Worm (Caenorhabditis elegans) whole organism, late embryonic: Measurements from ENCODE around the gene C25A6.1.

Experiments used
- F13H6.1 ChIP-seq: sonication (generic microtip); optimal IDR thresholded peaks from 2 replicates; lab custom pipeline; 2016; ENCODE audit warnings: missing genetic modification characterization, missing compliant biosample characterization
- K02D7.2 ChIP-seq: sonication (generic microtip); optimal IDR thresholded peaks from 2 replicates; lab custom pipeline; 2017; ENCODE audit warnings: mild to moderate bottlenecking, missing genetic modification characterization, missing compliant biosample characterization
- T23F11.4 ChIP-seq: fragments of 200-800 bp; sonication (Bioruptor generic); optimal IDR thresholded peaks from 2 replicates; lab custom pipeline; 2018; ENCODE audit warnings: mild to moderate bottlenecking, missing genetic modification characterization, missing compliant biosample characterization
- Y22D7AL.16 ChIP-seq: sonication (generic microtip); optimal IDR thresholded peaks from 2 replicates; lab custom pipeline; 2016; ENCODE audit warnings: missing genetic modification characterization, missing compliant biosample characterization
- ahr-1 ChIP-seq: sonication (generic microtip); optimal IDR thresholded peaks from 2 replicates; lab custom pipeline; 2016; ENCODE audit warnings: missing genetic modification characterization, missing compliant biosample characterization
- ama-1 ChIP-seq: fragments of 150-350 bp; optimal IDR thresholded peaks from 2 replicates; lab custom pipeline; 2014
- ceh-14 ChIP-seq: sonication (generic microtip); optimal IDR thresholded peaks from 2 replicates; lab custom pipeline; 2016; ENCODE audit warnings: missing genotype, missing genetic modification characterization, missing compliant biosample characterization
- ceh-18 ChIP-seq: sonication (generic microtip); optimal IDR thresholded peaks from 2 replicates; lab custom pipeline; 2016; ENCODE audit warnings: missing genetic modification characterization, missing compliant biosample characterization
- ceh-19 ChIP-seq: fragments of 200-800 bp; sonication (Bioruptor generic); optimal IDR thresholded peaks from 2 replicates; lab custom pipeline; 2018; ENCODE audit warnings: mild to moderate bottlenecking, missing genetic modification characterization, missing compliant biosample characterization
- ceh-2 ChIP-seq: sonication (generic microtip); optimal IDR thresholded peaks from 2 replicates; lab custom pipeline; 2016; ENCODE audit warnings: missing genotype, missing genetic modification characterization, missing compliant biosample characterization
- ceh-22 ChIP-seq: sonication (generic microtip); optimal IDR thresholded peaks from 2 replicates; lab custom pipeline; 2017; ENCODE audit warnings: missing biosample characterization, missing genetic modification characterization
- ceh-24 ChIP-seq: sonication (generic microtip); optimal IDR thresholded peaks from 2 replicates; lab custom pipeline; 2016; ENCODE audit warnings: mild to moderate bottlenecking, missing genetic modification characterization, missing compliant biosample characterization
- ceh-30 ChIP-seq: fragments of 150-350 bp; optimal IDR thresholded peaks from 2 replicates; lab custom pipeline; 2014; ENCODE audit warnings: missing biosample characterization, missing genetic modification characterization
- ceh-31 ChIP-seq: sonication (generic microtip); optimal IDR thresholded peaks from 2 replicates; lab custom pipeline; 2016; ENCODE audit warnings: missing genetic modification characterization, missing compliant biosample characterization
- ceh-34 ChIP-seq: sonication (generic microtip); optimal IDR thresholded peaks from 2 replicates; lab custom pipeline; 2016; ENCODE audit warnings: mild to moderate bottlenecking, missing genetic modification characterization, missing compliant biosample characterization
- ceh-45 ChIP-seq: fragments of 200-800 bp; sonication (Bioruptor generic); IDR thresholded peaks from 2 replicates; pipeline ENCODE4 v1.3.6; 2022; ENCODE audit warnings: missing genetic modification reagents, missing genetic modification characterization, missing compliant biosample characterization
- ceh-48 ChIP-seq: sonication (generic microtip); optimal IDR thresholded peaks from 2 replicates; lab custom pipeline; 2016; ENCODE audit warnings: missing genetic modification characterization, inconsistent platforms, missing compliant biosample characterization
- ceh-9 ChIP-seq: sonication (generic microtip); optimal IDR thresholded peaks from 2 replicates; lab custom pipeline; 2016; ENCODE audit warnings: mild to moderate bottlenecking, missing genetic modification characterization, inconsistent platforms, missing compliant biosample characterization
- dmd-4 ChIP-seq: sonication (generic microtip); optimal IDR thresholded peaks from 2 replicates; lab custom pipeline; 2016; ENCODE audit warnings: borderline replicate concordance, missing genetic modification characterization, missing compliant biosample characterization
- elt-2 ChIP-seq: sonication (generic microtip); optimal IDR thresholded peaks from 2 replicates; lab custom pipeline; 2016; ENCODE audit warnings: missing genetic modification reagents, missing genetic modification characterization, missing compliant biosample characterization
- fax-1 ChIP-seq: sonication (generic microtip); optimal IDR thresholded peaks from 2 replicates; lab custom pipeline; 2016; ENCODE audit warnings: missing genotype, missing genetic modification characterization, missing compliant biosample characterization
- fkh-6 ChIP-seq: sonication (generic microtip); optimal IDR thresholded peaks from 2 replicates; lab custom pipeline; 2016; ENCODE audit warnings: missing genetic modification characterization, missing compliant biosample characterization
- hlh-13 ChIP-seq: fragments of 200-800 bp; sonication (Bioruptor generic); optimal IDR thresholded peaks from 2 replicates; lab custom pipeline; 2018; ENCODE audit warnings: mild to moderate bottlenecking, missing genetic modification characterization, missing compliant biosample characterization
- hlh-15 ChIP-seq: sonication (generic microtip); optimal IDR thresholded peaks from 2 replicates; lab custom pipeline; 2016; ENCODE audit warnings: missing genetic modification characterization, missing compliant biosample characterization
- hlh-30 ChIP-seq: sonication (generic microtip); optimal IDR thresholded peaks from 2 replicates; lab custom pipeline; 2017; ENCODE audit warnings: antibody characterized with exemption, missing genetic modification characterization, missing compliant biosample characterization; ENCODE audit not compliant: insufficient read depth
- hlh-6 ChIP-seq: sonication (generic microtip); optimal IDR thresholded peaks from 2 replicates; lab custom pipeline; 2016; ENCODE audit warnings: missing genotype, missing genetic modification characterization, missing compliant biosample characterization
- hlh-8 ChIP-seq: sonication (generic microtip); optimal IDR thresholded peaks from 2 replicates; lab custom pipeline; 2016; ENCODE audit warnings: missing genotype, missing genetic modification characterization, missing compliant biosample characterization
- lin-11 ChIP-seq: fragments of 200-800 bp; sonication (Bioruptor generic); optimal IDR thresholded peaks from 2 replicates; lab custom pipeline; 2018; ENCODE audit warnings: mild to moderate bottlenecking, missing genetic modification characterization, missing compliant biosample characterization
- mec-3 ChIP-seq: sonication (generic microtip); optimal IDR thresholded peaks from 2 replicates; lab custom pipeline; 2016; ENCODE audit warnings: borderline replicate concordance, missing genetic modification characterization, missing compliant biosample characterization
- nfya-1 ChIP-seq: sonication (generic microtip); optimal IDR thresholded peaks from 2 replicates; lab custom pipeline; 2017; ENCODE audit warnings: missing genetic modification characterization, mild to moderate bottlenecking, missing compliant biosample characterization, antibody characterized with exemption, moderate library complexity
- nhr-232 ChIP-seq: sonication (generic microtip); optimal IDR thresholded peaks from 2 replicates; lab custom pipeline; 2016; ENCODE audit warnings: missing genetic modification characterization, missing compliant biosample characterization
- odd-2 ChIP-seq: sonication (generic microtip); optimal IDR thresholded peaks from 2 replicates; lab custom pipeline; 2017; ENCODE audit warnings: antibody characterized with exemption, mild to moderate bottlenecking, missing genetic modification characterization, missing compliant biosample characterization
- pag-3 ChIP-seq: sonication (generic microtip); optimal IDR thresholded peaks from 2 replicates; lab custom pipeline; 2016; ENCODE audit warnings: missing compliant biosample characterization, missing genetic modification characterization, borderline replicate concordance
- pat-9 ChIP-seq: fragments of 200-800 bp; sonication (Bioruptor generic); optimal IDR thresholded peaks from 2 replicates; lab custom pipeline; 2018; ENCODE audit warnings: mild to moderate bottlenecking, missing genetic modification characterization, moderate library complexity, missing compliant biosample characterization
- pax-1 ChIP-seq: fragments of 150-350 bp; optimal IDR thresholded peaks from 2 replicates; lab custom pipeline; 2014; ENCODE audit warnings: missing biosample characterization, missing genetic modification characterization
- ref-2 ChIP-seq: sonication (generic microtip); optimal IDR thresholded peaks from 2 replicates; lab custom pipeline; 2016; ENCODE audit warnings: missing genetic modification characterization, missing compliant biosample characterization
- rnt-1 ChIP-seq: sonication (generic microtip); optimal IDR thresholded peaks from 2 replicates; lab custom pipeline; 2016; ENCODE audit warnings: missing genetic modification characterization, missing compliant biosample characterization
- sdc-2 ChIP-seq: sonication (generic microtip); optimal IDR thresholded peaks from 2 replicates; lab custom pipeline; 2016; ENCODE audit warnings: missing genotype, missing genetic modification characterization, missing compliant biosample characterization
- sox-4 ChIP-seq: sonication (generic microtip); optimal IDR thresholded peaks from 2 replicates; lab custom pipeline; 2017; ENCODE audit warnings: mild to moderate bottlenecking, missing genetic modification characterization, inconsistent platforms, missing compliant biosample characterization
- syd-9 ChIP-seq: sonication (generic microtip); optimal IDR thresholded peaks from 2 replicates; lab custom pipeline; 2016; ENCODE audit warnings: mild to moderate bottlenecking, missing genetic modification characterization, moderate library complexity, missing compliant biosample characterization
- ttx-3 ChIP-seq: sonication (generic microtip); optimal IDR thresholded peaks from 2 replicates; lab custom pipeline; 2016; ENCODE audit warnings: missing genetic modification reagents, missing genetic modification characterization, missing compliant biosample characterization
- unc-3 ChIP-seq, 2 experiments: fragments of 200-800 bp in 1 of 2; sonication (Bioruptor generic) in 1 of 2; sonication (generic microtip) in 1 of 2; conservative IDR thresholded peaks in 1 of 2; optimal IDR thresholded peaks in 1 of 2; 2 replicates each; pipeline versions ENCODE4 v1.3.6 to Lab custom; 2016 to 2022; ENCODE audit warnings: missing compliant biosample characterization in 2 of 2, missing genetic modification characterization in 2 of 2, missing genetic modification reagents in 1 of 2
- unc-42 ChIP-seq: sonication (generic microtip); optimal IDR thresholded peaks from 2 replicates; lab custom pipeline; 2016; ENCODE audit warnings: missing genotype, missing genetic modification characterization, missing compliant biosample characterization

The C25A6.1 gene

ce11 chrV:5408223-5408622 lies at the start of gene C25A6.1:
TSS of gene C25A6.1 (plus strand) at chrV:5408523.
- TF ChIP-seq ceh-14 (no peak), odd-2 (tag; lab: Kevin White, UChicago) (no peak), hlh-6 (no peak), ref-2 (tag; lab: Kevin White, UChicago) (no peak), unc-42 (tag; lab: Kevin White, UChicago) (no peak), nhr-232 (tag; lab: Kevin White, UChicago) (no peak), nfya-1 (tag; lab: Kevin White, UChicago) (no peak), hlh-13 (GFP tag; lab: Kevin White, UChicago) (no peak), syd-9 (tag; lab: Kevin White, UChicago) (no peak), ttx-3 (no peak), sox-4 (tag; lab: Kevin White, UChicago) (no peak), elt-2 (tag; lab: Kevin White, UChicago) (no peak), hlh-30 (no peak), ceh-2 (tag; lab: Kevin White, UChicago) (no peak), ceh-9 (tag; lab: Kevin White, UChicago) (no peak), F13H6.1 (no peak), ceh-30 (tag; lab: Kevin White, UChicago) (no peak), fkh-6 (no peak)
- TF ChIP-seq, all 69 proteins: peak for 0

ce11 chrV:5358772-5359171 lies 49.6 kb upstream of the C25A6.1 start, which contains the start of gene nhr-216:
TSS of gene nhr-216 (minus strand) at chrV:5358872.
- no peak for TF ChIP-seq ceh-18 (tag; lab: Kevin White, UChicago)
- TF ChIP-seq ceh-22 (tag; lab: Kevin White, UChicago) = no peak
- TF ChIP-seq ceh-31 = no peak
- no peak for TF ChIP-seq sox-4 (tag; lab: Kevin White, UChicago)
- TF ChIP-seq pax-1 (tag; lab: Kevin White, UChicago) = no peak
- TF ChIP-seq hlh-15 (tag; lab: Kevin White, UChicago) = no peak

DNA sequence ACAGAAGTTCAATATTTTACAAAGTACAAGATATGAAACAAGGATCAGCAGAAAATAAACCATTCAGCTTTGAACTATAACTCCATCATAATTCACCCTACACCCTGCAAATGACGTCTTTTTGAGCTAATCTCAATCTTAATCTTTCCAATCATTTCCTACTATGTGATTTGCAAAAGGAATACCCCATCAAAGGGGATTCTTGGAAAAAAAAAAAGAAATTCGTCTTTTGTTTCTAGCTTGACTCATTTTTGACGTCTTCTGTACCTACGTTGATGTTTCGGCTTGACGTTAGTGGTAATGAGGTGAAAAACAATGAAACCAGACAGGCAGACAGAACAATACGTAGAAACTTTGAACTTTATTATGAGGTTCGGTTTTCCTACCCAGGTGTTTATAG lies 46.1 kb upstream of the C25A6.1 start:
- TF ChIP-seq ceh-34 (no peak), hlh-6 (no peak), ceh-48 (tag; lab: Kevin White, UChicago) (no peak), pat-9 (tag; lab: Kevin White, UChicago) (no peak), hlh-30 (no peak), ceh-18 (tag; lab: Kevin White, UChicago) (no peak), ceh-24 (tag; lab: Kevin White, UChicago) (no peak), hlh-13 (GFP tag; lab: Kevin White, UChicago) (no peak), mec-3 (tag; lab: Kevin White, UChicago) (no peak), ahr-1 (tag; lab: Kevin White, UChicago) (no peak), nfya-1 (tag; lab: Kevin White, UChicago) (no peak), K02D7.2 (tag; lab: Kevin White, UChicago) (no peak), unc-3 (GFP tag; conservative IDR thresholded peaks at IDR 0.05; lab: Robert Waterston, UW) (no peak), unc-3 (tag; optimal IDR thresholded peaks at IDR 0.05; lab: Kevin White, UChicago) (no peak), ama-1 (lab: Kevin White, UChicago) (no peak), pax-1 (tag; lab: Kevin White, UChicago) (no peak), hlh-8 (no peak), fkh-6 (no peak), lin-11 (no peak)

ce11 chrV:5364863-5365262 lies 43.5 kb upstream of the C25A6.1 start, which contains the start of gene T09D3.8:
TSS of gene T09D3.8 (plus strand) at chrV:5365163.
- TF ChIP-seq hlh-15 (tag; lab: Kevin White, UChicago) = no peak
- no peak for TF ChIP-seq dmd-4 (tag; lab: Kevin White, UChicago)
- no peak for TF ChIP-seq T23F11.4
- no peak for TF ChIP-seq ceh-19
- TF ChIP-seq K02D7.2 (tag; lab: Kevin White, UChicago) = no peak
- no peak for TF ChIP-seq Y22D7AL.16 (tag; lab: Kevin White, UChicago)
- TF ChIP-seq unc-3 (GFP tag; conservative IDR thresholded peaks at IDR 0.05; lab: Robert Waterston, UW) = no peak
- TF ChIP-seq unc-3 (tag; optimal IDR thresholded peaks at IDR 0.05; lab: Kevin White, UChicago) = no peak
- TF ChIP-seq fkh-6 = no peak
- TF ChIP-seq nhr-232 (tag; lab: Kevin White, UChicago) = no peak
- no peak for TF ChIP-seq ref-2 (tag; lab: Kevin White, UChicago)
- TF ChIP-seq pag-3 = no peak
- no peak for TF ChIP-seq fax-1 (tag; lab: Kevin White, UChicago)
- TF ChIP-seq rnt-1 (tag; lab: Kevin White, UChicago) = no peak
- TF ChIP-seq sdc-2 = no peak
- TF ChIP-seq nfya-1 (tag; lab: Kevin White, UChicago) = no peak
- no peak for TF ChIP-seq mec-3 (tag; lab: Kevin White, UChicago)
- no peak for TF ChIP-seq ceh-45 (GFP tag; lab: Robert Waterston, UW)
- TF ChIP-seq, all 69 proteins: peak for 0
